Fruit fly (Drosophila melanogaster) whole organism, embryonic: ENCODE data around the gene CG5500.

ENCODE experiments used
- CG10209 ChIP-seq: fragments of 200-800 bp; sonication (Bioruptor generic); optimal IDR thresholded peaks from 3 replicates; lab custom pipeline; 2017; ENCODE audit warnings: missing biosample characterization, mild to moderate bottlenecking, missing genetic modification characterization, missing genetic modification reagents
- CG10321 ChIP-seq: fragments of 200-800 bp; sonication (Bioruptor generic); IDR thresholded peaks from 2 replicates; pipeline ENCODE4 v1.3.6; 2022; ENCODE audit warnings: missing biosample characterization, missing genetic modification characterization
- CG10431 ChIP-seq: fragments of 200-800 bp; sonication (Bioruptor generic); optimal IDR thresholded peaks from 3 replicates; lab custom pipeline; 2018; ENCODE audit warnings: missing biosample characterization, mild to moderate bottlenecking, missing genetic modification characterization
- CG14014 ChIP-seq: fragments of 200-800 bp; sonication (Bioruptor generic); IDR thresholded peaks from 2 replicates; pipeline ENCODE4 v1.3.6; 2022; ENCODE audit warnings: missing biosample characterization, missing genetic modification characterization
- CG14050 ChIP-seq: fragments of 200-800 bp; sonication (Bioruptor generic); IDR thresholded peaks from 3 replicates; pipeline ENCODE4 v1.3.6; 2022; ENCODE audit warnings: missing biosample characterization, missing genetic modification characterization
- CG16863 ChIP-seq: fragments of 200-800 bp; sonication (Bioruptor generic); optimal IDR thresholded peaks from 3 replicates; lab custom pipeline; 2016; ENCODE audit warnings: missing biosample characterization, missing genetic modification characterization
- CG17359 ChIP-seq: fragments of 200-800 bp; sonication (Bioruptor generic); optimal IDR thresholded peaks from 3 replicates; lab custom pipeline; 2018; ENCODE audit warnings: missing biosample characterization, mild to moderate bottlenecking, missing genetic modification characterization, moderate library complexity
- CG18262 ChIP-seq: fragments of 200-800 bp; optimal IDR thresholded peaks from 3 replicates; lab custom pipeline; 2019; ENCODE audit warnings: missing biosample characterization, mild to moderate bottlenecking, missing genetic modification characterization, moderate library complexity
- CG18599 ChIP-seq: fragments of 200-800 bp; sonication (Bioruptor generic); optimal IDR thresholded peaks from 3 replicates; lab custom pipeline; 2017; ENCODE audit warnings: missing biosample characterization, missing genetic modification characterization, mild to moderate bottlenecking, moderate library complexity, missing genetic modification reagents
- CG2678 ChIP-seq: fragments of 200-800 bp; sonication (Bioruptor generic); optimal IDR thresholded peaks from 3 replicates; lab custom pipeline; 2019; ENCODE audit warnings: missing biosample characterization, mild to moderate bottlenecking, missing genetic modification characterization, moderate library complexity
- CG31441 ChIP-seq: fragments of 200-800 bp; sonication (Bioruptor generic); IDR thresholded peaks from 2 replicates; pipeline ENCODE4 v1.3.6; 2022; ENCODE audit warnings: missing biosample characterization, missing genetic modification characterization
- CG7987 ChIP-seq: fragments of 200-800 bp; sonication (Bioruptor generic); optimal IDR thresholded peaks from 2 replicates; lab custom pipeline; 2018; ENCODE audit warnings: missing biosample characterization, mild to moderate bottlenecking, missing genetic modification characterization, moderate library complexity
- CG8924 ChIP-seq: fragments of 200-800 bp; optimal IDR thresholded peaks from 3 replicates; lab custom pipeline; 2019; ENCODE audit warnings: missing biosample characterization, mild to moderate bottlenecking, missing genetic modification characterization, moderate library complexity
- CG9876 ChIP-seq: fragments of 200-800 bp; sonication (Bioruptor generic); optimal IDR thresholded peaks from 2 replicates; lab custom pipeline; 2016; ENCODE audit warnings: missing biosample characterization, missing genetic modification characterization
- CoRest ChIP-seq: fragments of 200-800 bp; sonication (Bioruptor generic); optimal IDR thresholded peaks from 3 replicates; lab custom pipeline; 2018; ENCODE audit warnings: missing biosample characterization, mild to moderate bottlenecking, missing genetic modification characterization, moderate library complexity
- Deaf1 ChIP-seq: fragments of 200-800 bp; optimal IDR thresholded peaks from 3 replicates; lab custom pipeline; 2019; ENCODE audit warnings: missing biosample characterization, mild to moderate bottlenecking, missing genetic modification characterization, moderate library complexity
- Fer2 ChIP-seq: fragments of 200-800 bp; sonication (Bioruptor generic); optimal IDR thresholded peaks from 2 replicates; lab custom pipeline; 2018; ENCODE audit warnings: missing biosample characterization, mild to moderate bottlenecking, missing genetic modification characterization, moderate library complexity
- HHEX ChIP-seq: fragments of 200-800 bp; sonication (Bioruptor generic); optimal IDR thresholded peaks from 3 replicates; lab custom pipeline; 2017; ENCODE audit warnings: missing biosample characterization, mild to moderate bottlenecking, missing genetic modification characterization, missing genetic modification reagents
- HLH54F ChIP-seq: fragments of 200-800 bp; sonication (Bioruptor generic); optimal IDR thresholded peaks from 3 replicates; lab custom pipeline; 2016; ENCODE audit warnings: missing biosample characterization, missing genetic modification characterization
- Hr3 ChIP-seq: fragments of 200-800 bp; sonication (Bioruptor generic); optimal IDR thresholded peaks from 3 replicates; lab custom pipeline; 2016; ENCODE audit warnings: missing biosample characterization, missing genetic modification characterization
- Hr78 ChIP-seq, 2 experiments: fragments of 200-800 bp in 1 of 2; fragments of >200 bp in 1 of 2; sonication (Bioruptor generic) in 1 of 2; optimal IDR thresholded peaks; 2 replicates each; lab custom pipeline; 2017 to 2019; ENCODE audit warnings: missing biosample characterization in 2 of 2, missing genetic modification characterization in 2 of 2, mild to moderate bottlenecking in 1 of 2, moderate library complexity in 1 of 2
- Max ChIP-seq: fragments of 200-800 bp; sonication (Bioruptor generic); optimal IDR thresholded peaks from 2 replicates; lab custom pipeline; 2016; ENCODE audit warnings: missing biosample characterization, mild to moderate bottlenecking, missing genetic modification characterization
- Side ChIP-seq: fragments of 200-800 bp; sonication (Bioruptor generic); optimal IDR thresholded peaks from 2 replicates; lab custom pipeline; 2016; ENCODE audit warnings: missing biosample characterization, missing genetic modification characterization
- Stat92E ChIP-seq, 3 experiments: fragments of >200 bp in 2 of 3; fragments of 200-800 bp in 1 of 3; sonication (Bioruptor generic) in 1 of 3; optimal IDR thresholded peaks; 2 replicates each; lab custom pipeline; 2017 to 2019; ENCODE audit warnings: missing biosample characterization in 3 of 3, missing genetic modification characterization in 3 of 3, mild to moderate bottlenecking in 1 of 3, moderate library complexity in 1 of 3
- ap ChIP-seq: fragments of 200-800 bp; sonication (Bioruptor generic); IDR thresholded peaks from 2 replicates; pipeline ENCODE4 v1.3.6; 2022; ENCODE audit warnings: missing biosample characterization, missing genetic modification characterization
- bsh ChIP-seq, 2 experiments: fragments of 200-800 bp; sonication (Bioruptor generic); optimal IDR thresholded peaks; 2 replicates each; lab custom pipeline; 2017 to 2018; ENCODE audit warnings: mild to moderate bottlenecking in 2 of 2, missing biosample characterization in 2 of 2, missing genetic modification characterization in 2 of 2, moderate library complexity in 1 of 2
- btn ChIP-seq: fragments of 200-800 bp; sonication (Bioruptor generic); optimal IDR thresholded peaks from 2 replicates; lab custom pipeline; 2016; ENCODE audit warnings: missing biosample characterization, missing genetic modification characterization
- dmrt11E ChIP-seq: fragments of 200-800 bp; sonication (Bioruptor generic); optimal IDR thresholded peaks from 3 replicates; lab custom pipeline; 2018; ENCODE audit warnings: missing biosample characterization, mild to moderate bottlenecking, missing genetic modification characterization, moderate library complexity
- dmrt99B ChIP-seq: fragments of 200-800 bp; sonication (Bioruptor generic); optimal IDR thresholded peaks from 2 replicates; lab custom pipeline; 2018; ENCODE audit warnings: missing biosample characterization, mild to moderate bottlenecking, missing genetic modification characterization, moderate library complexity
- dysf ChIP-seq: fragments of 200-800 bp; sonication (Bioruptor generic); IDR thresholded peaks from 3 replicates; pipeline ENCODE4 v1.3.6; 2022; ENCODE audit warnings: missing biosample characterization, missing genetic modification characterization
- eve ChIP-seq, 2 experiments: fragments of >200 bp; optimal IDR thresholded peaks; 2 replicates each; lab custom pipeline; 2017; ENCODE audit warnings: missing biosample characterization in 2 of 2, missing genetic modification characterization in 2 of 2
- gcm2 ChIP-seq: fragments of 200-800 bp; sonication (Bioruptor generic); optimal IDR thresholded peaks from 2 replicates; lab custom pipeline; 2016; ENCODE audit warnings: missing biosample characterization, missing genetic modification characterization
- gsb ChIP-seq: fragments of 200-800 bp; sonication (Bioruptor generic); IDR thresholded peaks from 2 replicates; pipeline ENCODE4 v1.3.6; 2022; ENCODE audit warnings: missing biosample characterization, missing genetic modification characterization
- hkb ChIP-seq, 2 experiments: fragments of 200-800 bp in 1 of 2; fragments of >200 bp in 1 of 2; sonication (Bioruptor generic) in 1 of 2; IDR thresholded peaks in 1 of 2; optimal IDR thresholded peaks in 1 of 2; 2 replicates each; pipeline versions ENCODE4 v1.3.6 to Lab custom; 2017 to 2022; ENCODE audit warnings: missing biosample characterization in 1 of 2, missing genetic modification characterization in 1 of 2
- kah ChIP-seq: fragments of 200-800 bp; sonication (Bioruptor generic); optimal IDR thresholded peaks from 2 replicates; lab custom pipeline; 2018; ENCODE audit warnings: missing biosample characterization, mild to moderate bottlenecking, missing genetic modification characterization
- lmd ChIP-seq: fragments of 200-800 bp; sonication (Bioruptor generic); IDR thresholded peaks from 2 replicates; pipeline ENCODE4 v1.3.6; 2022; ENCODE audit warnings: missing biosample characterization, missing genetic modification characterization
- maf-S ChIP-seq: fragments of 200-800 bp; sonication (Bioruptor generic); optimal IDR thresholded peaks from 2 replicates; lab custom pipeline; 2016; ENCODE audit warnings: missing biosample characterization, missing genetic modification characterization
- onecut ChIP-seq: fragments of 200-800 bp; sonication (Bioruptor generic); IDR thresholded peaks from 2 replicates; pipeline ENCODE4 v1.3.6; 2022; ENCODE audit warnings: missing biosample characterization, missing genetic modification characterization
- prd ChIP-seq, 3 experiments: fragments of >200 bp in 2 of 3; fragments of 200-800 bp in 1 of 3; sonication (Bioruptor generic) in 1 of 3; optimal IDR thresholded peaks in 2 of 3; IDR thresholded peaks in 1 of 3; 2 replicates in 2 of 3; 3 replicates in 1 of 3; pipeline versions ENCODE4 v1.3.6 to Lab custom; 2017 to 2022; ENCODE audit warnings: missing biosample characterization in 1 of 3, missing genetic modification characterization in 1 of 3
- psq ChIP-seq: fragments of 200-800 bp; sonication (Bioruptor generic); optimal IDR thresholded peaks from 2 replicates; lab custom pipeline; 2017; ENCODE audit warnings: missing biosample characterization, missing genetic modification characterization
- row ChIP-seq: fragments of 200-800 bp; sonication (Bioruptor generic); IDR thresholded peaks from 3 replicates; pipeline ENCODE4 v1.3.6; 2022; ENCODE audit warnings: missing biosample characterization, missing genetic modification characterization
- sc ChIP-seq, 3 experiments: fragments of >200 bp in 2 of 3; fragments of 200-800 bp in 1 of 3; sonication (Bioruptor generic) in 1 of 3; optimal IDR thresholded peaks; 2 replicates in 2 of 3; 3 replicates in 1 of 3; lab custom pipeline; 2017; ENCODE audit warnings: mild to moderate bottlenecking in 1 of 3, missing biosample characterization in 1 of 3, missing genetic modification characterization in 1 of 3, missing genetic modification reagents in 1 of 3
- sima ChIP-seq: fragments of 200-800 bp; sonication (Bioruptor generic); optimal IDR thresholded peaks from 2 replicates; lab custom pipeline; 2016; ENCODE audit warnings: missing biosample characterization, missing genetic modification characterization
- sisA ChIP-seq: fragments of 200-800 bp; sonication (Bioruptor generic); IDR thresholded peaks from 2 replicates; pipeline ENCODE4 v1.3.6; 2022; ENCODE audit warnings: missing biosample characterization, missing genetic modification characterization
- sqz ChIP-seq: fragments of 200-800 bp; sonication (Bioruptor generic); optimal IDR thresholded peaks from 3 replicates; lab custom pipeline; 2018; ENCODE audit warnings: missing biosample characterization, mild to moderate bottlenecking, missing genetic modification characterization
- tna ChIP-seq: fragments of 200-800 bp; sonication (Bioruptor generic); IDR thresholded peaks from 2 replicates; pipeline ENCODE4 v1.3.6; 2022; ENCODE audit warnings: missing biosample characterization, missing genetic modification characterization; ENCODE audit not compliant: partially characterized antibody
- unpg ChIP-seq: fragments of 200-800 bp; sonication (Bioruptor generic); optimal IDR thresholded peaks from 3 replicates; lab custom pipeline; 2018; ENCODE audit warnings: missing biosample characterization, mild to moderate bottlenecking, missing genetic modification characterization, moderate library complexity
- vvl ChIP-seq: fragments of 200-800 bp; sonication (Bioruptor generic); IDR thresholded peaks from 2 replicates; pipeline ENCODE4 v1.3.6; 2022; ENCODE audit warnings: missing biosample characterization, missing genetic modification characterization

The CG5500 gene

dm6 chr3R:26859228-26859627 lies 17.2 kb upstream of the CG5500 start (continued):
- TF ChIP-seq bsh (GFP tag; optimal IDR thresholded peaks at IDR 0.05; lab: Kevin White, UChicago) (peak in 1 of 2 experiments; percentile 15), CG31441 (GFP tag; lab: Robert Waterston, UW) (peak; percentile 70), Hr3 (GFP tag; lab: Kevin White, UChicago) (no peak), eve (GFP tag; optimal IDR thresholded peaks at IDR 0.05; lab: Kevin White, UChicago) (peak in 1 of 2 experiments; percentile 68), CG8924 (tag; lab: Kevin White, UChicago) (peak; percentile 26), Hr78 (GFP tag; optimal IDR thresholded peaks at IDR 0.05; lab: Kevin White, UChicago) (no peak), CG14050 (GFP tag; lab: Robert Waterston, UW) (peak; percentile 23; the same call in 1 of the 3 replicates), onecut (GFP tag; lab: Robert Waterston, UW) (peak; percentile 76), CG9876 (GFP tag; lab: Kevin White, UChicago) (no peak), HLH54F (GFP tag; lab: Kevin White, UChicago) (no peak), sima (GFP tag; lab: Kevin White, UChicago) (no peak), Side (GFP tag; lab: Kevin White, UChicago) (peak; percentile 52), tna (GFP tag; lab: Robert Waterston, UW) (no peak), CG18262 (peak; percentile 55), CG10209 (GFP tag; lab: Kevin White, UChicago) (peak; percentile 7), CG10431 (GFP tag; lab: Kevin White, UChicago) (no peak), dysf (GFP tag; lab: Robert Waterston, UW) (peak; percentile 56; the same call in 2 of the 3 replicates), vvl (peak; percentile 64; the same call in 1 of the 2 replicates), lmd (GFP tag; lab: Robert Waterston, UW) (0 out of 2 replicates have a peak, but pooled peaks have one; percentile 23), prd (optimal IDR thresholded peaks at IDR 0.05; lab: Kevin White, UChicago) (no peak), prd (GFP tag; IDR thresholded peaks at IDR 0.05; lab: Robert Waterston, UW) (peak; percentile 79), gsb (GFP tag; lab: Robert Waterston, UW) (no peak), CG14014 (0 out of 2 replicates have a peak, but pooled peaks have one; percentile 45), CoRest (tag; lab: Kevin White, UChicago) (no peak), Deaf1 (tag; lab: Kevin White, UChicago) (peak; percentile 21), row (GFP tag; lab: Robert Waterston, UW) (peak; percentile 53), Max (GFP tag; lab: Kevin White, UChicago) (no peak), Fer2 (no peak), HHEX (GFP tag; lab: Kevin White, UChicago) (peak; percentile 34), psq (GFP tag; lab: Kevin White, UChicago) (no peak), btn (no peak), maf-S (GFP tag; lab: Kevin White, UChicago) (no peak), Stat92E (GFP tag; optimal IDR thresholded peaks at IDR 0.05; lab: Kevin White, UChicago) (no peak), dmrt11E (tag; lab: Kevin White, UChicago) (peak; percentile 25), sqz (GFP tag; lab: Kevin White, UChicago) (no peak), CG10321 (no peak), sc (optimal IDR thresholded peaks at IDR 0.05; lab: Kevin White, UChicago) (no peak), sc (GFP tag; optimal IDR thresholded peaks at IDR 0.05; lab: Kevin White, UChicago) (no peak), CG18599 (GFP tag; lab: Kevin White, UChicago) (peak; percentile 79), CG16863 (no peak), CG17359 (tag; lab: Kevin White, UChicago) (peak; percentile 52), sisA (GFP tag; lab: Robert Waterston, UW) (peak; percentile 80), hkb (optimal IDR thresholded peaks at IDR 0.05; lab: Kevin White, UChicago) (no peak), hkb (GFP tag; IDR thresholded peaks at IDR 0.05; lab: Robert Waterston, UW) (peak; percentile 89), CG2678 (peak; percentile 48), ap (GFP tag; lab: Robert Waterston, UW) (0 out of 2 replicates have a peak, but pooled peaks have one; percentile 10), CG7987 (GFP tag; lab: Kevin White, UChicago) (no peak), kah (GFP tag; lab: Kevin White, UChicago) (no peak), unpg (GFP tag; lab: Kevin White, UChicago) (peak; percentile 38), gcm2 (GFP tag; lab: Kevin White, UChicago) (no peak), dmrt99B (peak; percentile 55)
